Worm (Caenorhabditis elegans) whole organism, young adult: Measurements from ENCODE around the gene lin-9.

Experiments used
- B0336.3 ChIP-seq: fragments of 200-800 bp; sonication (Bioruptor generic); IDR thresholded peaks from 2 replicates; pipeline ENCODE4 v1.3.6; 2022; ENCODE audit warnings: missing genetic modification characterization, missing compliant biosample characterization
- C17E4.6 ChIP-seq: fragments of 200-800 bp; sonication (Bioruptor generic); IDR thresholded peaks from 2 replicates; pipeline ENCODE4 v1.3.6; 2022; ENCODE audit warnings: missing genetic modification reagents, missing genetic modification characterization, missing compliant biosample characterization
- D2030.7 ChIP-seq: fragments of 200-800 bp; sonication (Bioruptor generic); IDR thresholded peaks from 2 replicates; pipeline ENCODE4 v1.3.6; 2022; ENCODE audit warnings: missing genetic modification reagents, missing genetic modification characterization, missing compliant biosample characterization
- F22D6.2 ChIP-seq: sonication (generic microtip); optimal IDR thresholded peaks from 2 replicates; lab custom pipeline; 2016; ENCODE audit warnings: mild to moderate bottlenecking, missing genetic modification characterization, missing compliant biosample characterization
- F52B5.7 ChIP-seq: sonication (generic microtip); optimal IDR thresholded peaks from 2 replicates; lab custom pipeline; 2016; ENCODE audit warnings: mild to moderate bottlenecking, missing genetic modification characterization, missing compliant biosample characterization
- K12H6.12 ChIP-seq: fragments of 200-800 bp; sonication (Bioruptor generic); optimal IDR thresholded peaks from 2 replicates; lab custom pipeline; 2018; ENCODE audit warnings: mild to moderate bottlenecking, missing genetic modification characterization, missing compliant biosample characterization
- Y53F4B.3 ChIP-seq: fragments of 200-800 bp; sonication (Bioruptor generic); IDR thresholded peaks from 2 replicates; pipeline ENCODE4 v1.3.6; 2022; ENCODE audit warnings: missing genetic modification reagents, missing genetic modification characterization, missing compliant biosample characterization
- ZK185.1 ChIP-seq: sonication (generic microtip); optimal IDR thresholded peaks from 2 replicates; lab custom pipeline; 2016; ENCODE audit warnings: mild to moderate bottlenecking, missing genetic modification characterization, missing compliant biosample characterization; ENCODE audit not compliant: poor library complexity, severe bottlenecking
- akir-1 ChIP-seq: fragments of 200-800 bp; sonication (Bioruptor generic); optimal IDR thresholded peaks from 2 replicates; lab custom pipeline; 2018; ENCODE audit warnings: mild to moderate bottlenecking, missing genetic modification characterization, moderate library complexity, missing compliant biosample characterization
- aptf-2 ChIP-seq: fragments of 200-800 bp; sonication (Bioruptor generic); conservative IDR thresholded peaks from 2 replicates; pipeline ENCODE4 v1.3.6; 2022; ENCODE audit warnings: missing genetic modification reagents, missing genetic modification characterization, missing compliant biosample characterization
- aptf-3 ChIP-seq: fragments of 200-800 bp; sonication (Bioruptor generic); IDR thresholded peaks from 2 replicates; pipeline ENCODE4 v1.3.6; 2022; ENCODE audit warnings: missing genetic modification characterization, missing compliant biosample characterization
- athp-1 ChIP-seq: sonication (generic microtip); optimal IDR thresholded peaks from 2 replicates; lab custom pipeline; 2017; ENCODE audit warnings: mild to moderate bottlenecking, missing genetic modification characterization, missing compliant biosample characterization
- bed-1 ChIP-seq: fragments of 200-800 bp; sonication (Bioruptor generic); IDR thresholded peaks from 2 replicates; pipeline ENCODE4 v1.3.6; 2022; ENCODE audit warnings: missing genetic modification reagents, missing genetic modification characterization, missing compliant biosample characterization
- cebp-2 ChIP-seq: fragments of 200-800 bp; sonication (Bioruptor generic); IDR thresholded peaks from 2 replicates; pipeline ENCODE4 v1.3.6; 2022; ENCODE audit warnings: missing genetic modification characterization, missing compliant biosample characterization
- ceh-27 ChIP-seq: fragments of 200-800 bp; sonication (Bioruptor generic); optimal IDR thresholded peaks from 2 replicates; lab custom pipeline; 2018; ENCODE audit warnings: mild to moderate bottlenecking, missing genetic modification characterization, moderate library complexity, missing compliant biosample characterization
- ceh-91 ChIP-seq: fragments of 200-800 bp; sonication (Bioruptor generic); IDR thresholded peaks from 2 replicates; pipeline ENCODE4 v1.3.6; 2022; ENCODE audit warnings: missing genetic modification reagents, missing genetic modification characterization, missing compliant biosample characterization
- chd-7 ChIP-seq: sonication (generic microtip); optimal IDR thresholded peaks from 2 replicates; lab custom pipeline; 2016; ENCODE audit warnings: mild to moderate bottlenecking, missing genetic modification characterization, moderate library complexity, missing compliant biosample characterization
- dpff-1 ChIP-seq: sonication (generic microtip); optimal IDR thresholded peaks from 2 replicates; lab custom pipeline; 2017; ENCODE audit warnings: mild to moderate bottlenecking, missing genetic modification characterization, missing compliant biosample characterization
- efl-1 ChIP-seq: fragments of 150-350 bp; optimal IDR thresholded peaks from 2 replicates; lab custom pipeline; 2014; ENCODE audit warnings: missing biosample characterization, missing genetic modification reagents, missing genetic modification characterization
- egrh-3 ChIP-seq: fragments of 200-800 bp; sonication (Bioruptor generic); IDR thresholded peaks from 2 replicates; pipeline ENCODE4 v1.3.6; 2022; ENCODE audit warnings: missing genetic modification reagents, missing genetic modification characterization, missing compliant biosample characterization
- hmg-1.2 ChIP-seq: fragments of 200-800 bp; sonication (Bioruptor generic); IDR thresholded peaks from 2 replicates; pipeline ENCODE4 v1.3.6; 2022; ENCODE audit warnings: missing genetic modification reagents, missing genetic modification characterization, missing compliant biosample characterization
- let-526 ChIP-seq: fragments of 200-800 bp; sonication (Bioruptor generic); IDR thresholded peaks from 2 replicates; pipeline ENCODE4 v1.3.6; 2022; ENCODE audit warnings: missing genetic modification reagents, missing genetic modification characterization, missing compliant biosample characterization
- lin-26 ChIP-seq: fragments of 200-800 bp; sonication (Bioruptor generic); IDR thresholded peaks from 2 replicates; pipeline ENCODE4 v1.3.6; 2022; ENCODE audit warnings: missing genetic modification reagents, missing genetic modification characterization, missing compliant biosample characterization
- lin-40 ChIP-seq: sonication (generic microtip); optimal IDR thresholded peaks from 2 replicates; lab custom pipeline; 2016; ENCODE audit warnings: missing genetic modification characterization, mild to moderate bottlenecking, missing compliant biosample characterization, missing genotype, missing genetic modification reagents
- madf-3 ChIP-seq: fragments of 200-800 bp; sonication (Bioruptor generic); IDR thresholded peaks from 2 replicates; pipeline ENCODE4 v1.3.6; 2022; ENCODE audit warnings: missing genetic modification reagents, missing genetic modification characterization, missing compliant biosample characterization
- mes-4 ChIP-seq: sonication (generic microtip); optimal IDR thresholded peaks from 2 replicates; lab custom pipeline; 2016; ENCODE audit warnings: missing genotype, missing genetic modification characterization, missing compliant biosample characterization
- mxl-1 ChIP-seq: sonication (generic microtip); optimal IDR thresholded peaks from 2 replicates; lab custom pipeline; 2016; ENCODE audit warnings: missing genetic modification characterization, missing compliant biosample characterization
- nfya-2 ChIP-seq: fragments of 200-800 bp; sonication (Bioruptor generic); IDR thresholded peaks from 2 replicates; pipeline ENCODE4 v1.3.6; 2022; ENCODE audit warnings: missing genetic modification reagents, missing genetic modification characterization, missing compliant biosample characterization
- nhr-27 ChIP-seq: fragments of 200-800 bp; sonication (Bioruptor generic); optimal IDR thresholded peaks from 2 replicates; lab custom pipeline; 2018; ENCODE audit warnings: mild to moderate bottlenecking, missing genetic modification characterization, moderate library complexity, missing compliant biosample characterization
- pbrm-1 ChIP-seq: fragments of 200-800 bp; sonication (Bioruptor generic); IDR thresholded peaks from 2 replicates; pipeline ENCODE4 v1.3.6; 2022; ENCODE audit warnings: missing genetic modification reagents, missing genetic modification characterization, missing compliant biosample characterization
- pha-4 ChIP-seq: fragments of 150-350 bp; sonication (generic microtip); optimal IDR thresholded peaks from 2 replicates; lab custom pipeline; 2014; ENCODE audit warnings: missing biosample characterization, missing genetic modification reagents, missing genetic modification characterization
- rcor-1 ChIP-seq: fragments of 200-800 bp; sonication (Bioruptor generic); IDR thresholded peaks from 2 replicates; pipeline ENCODE4 v1.3.6; 2022; ENCODE audit warnings: missing genetic modification reagents, missing genetic modification characterization, missing compliant biosample characterization
- sdz-38 ChIP-seq: sonication (generic microtip); optimal IDR thresholded peaks from 2 replicates; lab custom pipeline; 2016; ENCODE audit warnings: missing genotype, missing genetic modification characterization, missing compliant biosample characterization
- snpc-1.3 ChIP-seq: sonication (generic microtip); optimal IDR thresholded peaks from 2 replicates; lab custom pipeline; 2017; ENCODE audit warnings: missing genetic modification characterization, mild to moderate bottlenecking, missing compliant biosample characterization, antibody characterized with exemption, moderate library complexity, missing genotype, missing genetic modification reagents; ENCODE audit not compliant: insufficient read depth
- snpc-3.4 ChIP-seq: sonication (generic microtip); optimal IDR thresholded peaks from 2 replicates; lab custom pipeline; 2017; ENCODE audit warnings: missing genetic modification characterization, mild to moderate bottlenecking, missing compliant biosample characterization, antibody characterized with exemption, moderate library complexity, missing genotype, missing genetic modification reagents

The lin-9 gene

ce11 chrIII:8937571-8937970 lies 33.6 kb upstream of the lin-9 start (continued):
- TF ChIP-seq akir-1 (peak; percentile 68), mes-4 (tag; lab: Kevin White, UChicago) (peak; percentile 38), cebp-2 (GFP tag; lab: Robert Waterston, UW) (no peak), aptf-2 (GFP tag; lab: Robert Waterston, UW) (0 out of 2 replicates have a peak, but pooled peaks have one; percentile 32), lin-40 (tag; lab: Kevin White, UChicago) (peak; percentile 79), F52B5.7 (tag; lab: Kevin White, UChicago) (no peak), C17E4.6 (0 out of 2 replicates have a peak, but pooled peaks have one; percentile 23), pbrm-1 (GFP tag; lab: Robert Waterston, UW) (peak; percentile 76; the same call in 1 of the 2 replicates), dpff-1 (tag; lab: Kevin White, UChicago) (no peak), Y53F4B.3 (GFP tag; lab: Robert Waterston, UW) (no peak; the same call in 1 of the 2 replicates), athp-1 (tag; lab: Kevin White, UChicago) (peak; percentile 78), D2030.7 (GFP tag; lab: Robert Waterston, UW) (peak; percentile 80), lin-26 (GFP tag; lab: Robert Waterston, UW) (no peak), nfya-2 (GFP tag; lab: Robert Waterston, UW) (no peak), let-526 (GFP tag; lab: Robert Waterston, UW) (peak; percentile 68; the same call in 1 of the 2 replicates), snpc-3.4 (tag; lab: Kevin White, UChicago) (peak; percentile 52), hmg-1.2 (GFP tag; lab: Robert Waterston, UW) (peak; percentile 70), aptf-3 (no peak), mxl-1 (tag; lab: Kevin White, UChicago) (peak; percentile 67), pha-4 (tag; lab: Kevin White, UChicago) (no peak), nhr-27 (tag; lab: Kevin White, UChicago) (peak; percentile 27), snpc-1.3 (peak; percentile 72), K12H6.12 (peak; percentile 84), ZK185.1 (tag; lab: Kevin White, UChicago) (peak; percentile 81), bed-1 (GFP tag; lab: Robert Waterston, UW) (0 out of 2 replicates have a peak, but pooled peaks have one; percentile 73), efl-1 (peak; percentile 39), madf-3 (0 out of 2 replicates have a peak, but pooled peaks have one; percentile 14)

ce11 chrIII:8934378-8934777 lies 30.4 kb upstream of the lin-9 start:
- TF ChIP-seq F52B5.7 (tag; lab: Kevin White, UChicago) (no peak), F22D6.2 (tag; lab: Kevin White, UChicago) (no peak)

DNA sequence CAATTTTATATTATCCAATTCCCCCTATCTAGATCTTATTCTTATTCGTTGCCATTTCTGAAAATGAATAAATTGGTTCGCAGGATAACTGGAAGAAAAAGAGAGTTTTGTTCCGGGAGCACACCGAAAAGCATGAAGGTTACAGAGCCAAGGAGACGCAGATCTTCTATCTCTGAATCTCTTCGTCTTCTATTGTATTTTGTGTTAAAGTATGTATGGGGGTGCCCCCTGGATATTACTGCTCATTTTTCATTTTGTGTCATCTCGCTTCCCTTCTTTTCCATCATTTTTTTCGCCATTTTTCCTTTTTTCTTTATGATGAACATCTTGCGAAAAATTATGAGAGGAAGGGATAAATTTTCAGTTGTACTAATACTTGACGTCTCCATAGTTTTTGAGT lies 29.8 kb upstream of the lin-9 start:
- TF ChIP-seq sdz-38 (no peak), ceh-27 (GFP tag; lab: Kevin White, UChicago) (no peak)

- TF ChIP-seq D2030.7 (GFP tag; lab: Robert Waterston, UW) (no peak), snpc-3.4 (tag; lab: Kevin White, UChicago) (no peak), rcor-1 (GFP tag; lab: Robert Waterston, UW) (no peak), ceh-91 (GFP tag; lab: Robert Waterston, UW) (no peak), F22D6.2 (tag; lab: Kevin White, UChicago) (no peak), chd-7 (tag; lab: Kevin White, UChicago) (no peak), dpff-1 (tag; lab: Kevin White, UChicago) (no peak), B0336.3 (no peak), egrh-3 (no peak)
Observed at ce11 chrIII:8929723-8930122, 25.8 kb upstream of the lin-9 start, which contains the start of gene arrd-15. arrd-15 (plus strand) TSS chrIII:8930023.
